Fruit fly (Drosophila melanogaster): ENCODE measurements around the gene CG3739.

- TF ChIP-seq CG8478 (optimal IDR thresholded peaks at IDR 0.05): no peak
- TF ChIP-seq pan (optimal IDR thresholded peaks at IDR 0.05): no peak
These were observed 41.0 kb upstream of the CG3739 start for dm6 chr3R:19352121-19352520.

All from whole organism.